Fruit fly (Drosophila melanogaster) whole organism, embryonic: ENCODE data around the gene CG3652.

Experiments
- B-H1 ChIP-seq: fragments of 200-800 bp; sonication (Bioruptor generic); IDR thresholded peaks from 3 replicates; pipeline ENCODE4 v1.3.6; 2022; ENCODE audit warnings: missing biosample characterization, missing genetic modification characterization
- CG10321 ChIP-seq: fragments of 200-800 bp; sonication (Bioruptor generic); IDR thresholded peaks from 2 replicates; pipeline ENCODE4 v1.3.6; 2022; ENCODE audit warnings: missing biosample characterization, missing genetic modification characterization
- CG10366 ChIP-seq: fragments of 200-800 bp; sonication (Bioruptor generic); IDR thresholded peaks from 2 replicates; pipeline ENCODE4 v1.3.6; 2022; ENCODE audit warnings: missing biosample characterization, missing genetic modification characterization
- CG11504 ChIP-seq: fragments of 200-800 bp; sonication (Bioruptor generic); optimal IDR thresholded peaks from 3 replicates; lab custom pipeline; 2019; ENCODE audit warnings: missing biosample characterization, mild to moderate bottlenecking, missing genetic modification characterization, moderate library complexity
- CG14667 ChIP-seq: fragments of 200-800 bp; sonication (Bioruptor generic); IDR thresholded peaks from 2 replicates; pipeline ENCODE4 v1.3.6; 2022; ENCODE audit warnings: missing biosample characterization, missing genetic modification characterization
- CG14965 ChIP-seq: fragments of 200-800 bp; sonication (Bioruptor generic); optimal IDR thresholded peaks from 2 replicates; lab custom pipeline; 2016; ENCODE audit warnings: missing biosample characterization, missing genetic modification characterization, borderline replicate concordance
- CG1529 ChIP-seq: fragments of 200-800 bp; sonication (Bioruptor generic); optimal IDR thresholded peaks from 3 replicates; lab custom pipeline; 2018; ENCODE audit warnings: missing biosample characterization, missing genetic modification characterization
- CG1603 ChIP-seq: fragments of 200-800 bp; sonication (Bioruptor generic); optimal IDR thresholded peaks from 2 replicates; lab custom pipeline; 2019; ENCODE audit warnings: missing biosample characterization, mild to moderate bottlenecking, missing genetic modification characterization, moderate library complexity
- CG16779 ChIP-seq: fragments of 200-800 bp; sonication (Bioruptor generic); IDR thresholded peaks from 2 replicates; pipeline ENCODE4 v1.3.6; 2022; ENCODE audit warnings: missing biosample characterization, missing genetic modification characterization
- CG17328 ChIP-seq: fragments of 200-800 bp; sonication (Bioruptor generic); IDR thresholded peaks from 2 replicates; pipeline ENCODE4 v1.3.6; 2022; ENCODE audit warnings: missing biosample characterization, missing genetic modification characterization
- CG17361 ChIP-seq: fragments of 200-800 bp; sonication (Bioruptor generic); IDR thresholded peaks from 3 replicates; pipeline ENCODE4 v1.3.6; 2022; ENCODE audit warnings: missing biosample characterization, missing genetic modification characterization
- CG1832 ChIP-seq: fragments of 200-800 bp; sonication (Bioruptor generic); optimal IDR thresholded peaks from 2 replicates; lab custom pipeline; 2017; ENCODE audit warnings: missing biosample characterization, mild to moderate bottlenecking, missing genetic modification characterization, inconsistent platforms
- CG18476 ChIP-seq: fragments of 200-800 bp; sonication (Bioruptor generic); optimal IDR thresholded peaks from 2 replicates; lab custom pipeline; 2016; ENCODE audit warnings: missing biosample characterization, mild to moderate bottlenecking, missing genetic modification characterization
- CG32532 ChIP-seq: fragments of 200-800 bp; sonication (Bioruptor generic); IDR thresholded peaks from 2 replicates; pipeline ENCODE4 v1.3.6; 2022; ENCODE audit warnings: missing biosample characterization, missing genetic modification characterization
- CG3726 ChIP-seq: fragments of 200-800 bp; sonication (Bioruptor generic); IDR thresholded peaks from 3 replicates; pipeline ENCODE4, ENCODE4 v1.3.6; 2022; ENCODE audit warnings: missing biosample characterization, missing genetic modification characterization
- CG9932 ChIP-seq: fragments of 200-800 bp; sonication (Bioruptor generic); IDR thresholded peaks from 2 replicates; pipeline ENCODE4 v1.3.6; 2022; ENCODE audit warnings: missing biosample characterization, missing genetic modification characterization
- Dip2 ChIP-seq: fragments of 200-800 bp; sonication (Bioruptor generic); IDR thresholded peaks from 2 replicates; pipeline ENCODE4 v1.3.6; 2022; ENCODE audit warnings: missing biosample characterization, missing genetic modification characterization
- Drgx ChIP-seq: fragments of 200-800 bp; sonication (Bioruptor generic); IDR thresholded peaks from 2 replicates; pipeline ENCODE4 v1.3.6; 2022; ENCODE audit warnings: missing biosample characterization, missing genetic modification characterization
- E2f1 ChIP-seq: fragments of 200-800 bp; sonication (Bioruptor generic); IDR thresholded peaks from 2 replicates; pipeline ENCODE4 v1.3.6; 2022; ENCODE audit warnings: missing biosample characterization, missing genetic modification characterization
- Ets65A ChIP-seq: fragments of 200-800 bp; sonication (Bioruptor generic); peaks from one replicate; lab custom pipeline; 2016; ENCODE audit warnings: missing biosample characterization, missing genetic modification characterization
- HLH3B ChIP-seq: fragments of 200-800 bp; sonication (Bioruptor generic); IDR thresholded peaks from 2 replicates; pipeline ENCODE4 v1.3.6; 2022; ENCODE audit warnings: missing biosample characterization, missing genetic modification characterization
- Hmx ChIP-seq: fragments of 200-800 bp; sonication (Bioruptor generic); optimal IDR thresholded peaks from 2 replicates; lab custom pipeline; 2016; ENCODE audit warnings: missing biosample characterization, missing genetic modification characterization
- Hr51 ChIP-seq, 2 experiments: fragments of 200-800 bp; sonication (Bioruptor generic); optimal IDR thresholded peaks; 2 replicates in 1 of 2; 3 replicates in 1 of 2; lab custom pipeline; 2016 to 2018; ENCODE audit warnings: missing biosample characterization in 2 of 2, missing genetic modification characterization in 2 of 2, mild to moderate bottlenecking in 1 of 2, moderate library complexity in 1 of 2
- Oaz ChIP-seq: fragments of 200-800 bp; sonication (Bioruptor generic); IDR thresholded peaks from 2 replicates; pipeline ENCODE4 v1.3.6; 2022; ENCODE audit warnings: missing biosample characterization, missing genetic modification characterization
- Pdp1 ChIP-seq, 2 experiments: fragments of 200-800 bp; sonication (Bioruptor generic); optimal IDR thresholded peaks; 3 replicates each; lab custom pipeline; 2016; ENCODE audit warnings: missing biosample characterization in 2 of 2, missing genetic modification characterization in 2 of 2, mild to moderate bottlenecking in 1 of 2, moderate library complexity in 1 of 2
- Rfx ChIP-seq: fragments of 200-800 bp; sonication (Bioruptor generic); IDR thresholded peaks from 2 replicates; pipeline ENCODE4 v1.3.6; 2022; ENCODE audit warnings: missing biosample characterization, missing genetic modification characterization
- Trl ChIP-seq, 3 experiments: fragments of >200 bp in 2 of 3; fragments of 200-800 bp in 1 of 3; sonication (Bioruptor generic) in 1 of 3; optimal IDR thresholded peaks; 2 replicates in 1 of 3; 3 replicates in 2 of 3; lab custom pipeline; 2016 to 2017; ENCODE audit warnings: missing biosample characterization in 1 of 3, missing genetic modification characterization in 1 of 3
- Xbp1 ChIP-seq: fragments of 200-800 bp; sonication (Bioruptor generic); optimal IDR thresholded peaks from 3 replicates; lab custom pipeline; 2016; ENCODE audit warnings: missing biosample characterization, mild to moderate bottlenecking, missing genetic modification characterization
- ase ChIP-seq: fragments of 200-800 bp; sonication (Bioruptor generic); IDR thresholded peaks from 3 replicates; pipeline ENCODE4 v1.3.6; 2022; ENCODE audit warnings: missing biosample characterization, missing genetic modification characterization
- az2 ChIP-seq: fragments of 200-800 bp; sonication (Bioruptor generic); optimal IDR thresholded peaks from 3 replicates; lab custom pipeline; 2016; ENCODE audit warnings: missing biosample characterization, missing genetic modification characterization
- ci ChIP-seq: fragments of 200-800 bp; sonication (Bioruptor generic); IDR thresholded peaks from 3 replicates; pipeline ENCODE4 v1.3.6; 2022; ENCODE audit warnings: missing biosample characterization, missing genetic modification characterization
- croc ChIP-seq: fragments of 200-800 bp; sonication (Bioruptor generic); conservative IDR thresholded peaks from 3 replicates; pipeline ENCODE4 v1.3.6; 2022; ENCODE audit warnings: missing biosample characterization, missing genetic modification characterization
- dpn ChIP-seq, 2 experiments: fragments of 200-800 bp; sonication (Bioruptor generic); optimal IDR thresholded peaks; 3 replicates each; lab custom pipeline; 2016; ENCODE audit warnings: missing biosample characterization in 2 of 2, missing genetic modification characterization in 2 of 2
- fd64A ChIP-seq: fragments of 200-800 bp; sonication (Bioruptor generic); optimal IDR thresholded peaks from 3 replicates; lab custom pipeline; 2018; ENCODE audit warnings: missing biosample characterization, mild to moderate bottlenecking, missing genetic modification characterization
- ind ChIP-seq: fragments of 200-800 bp; sonication (Bioruptor generic); optimal IDR thresholded peaks from 3 replicates; lab custom pipeline; 2016; ENCODE audit warnings: missing biosample characterization, missing genetic modification characterization
- lab ChIP-seq: fragments of 200-800 bp; sonication (Bioruptor generic); optimal IDR thresholded peaks from 3 replicates; lab custom pipeline; 2017; ENCODE audit warnings: missing biosample characterization, missing genetic modification characterization, mild to moderate bottlenecking, moderate library complexity, missing genetic modification reagents
- lov ChIP-seq, 2 experiments: fragments of 200-800 bp in 1 of 2; fragments of >200 bp in 1 of 2; sonication (Bioruptor generic) in 1 of 2; IDR thresholded peaks in 1 of 2; optimal IDR thresholded peaks in 1 of 2; 2 replicates in 1 of 2; 3 replicates in 1 of 2; pipeline versions ENCODE4 v1.3.6 to Lab custom; 2017 to 2022; ENCODE audit warnings: missing biosample characterization in 1 of 2, missing genetic modification characterization in 1 of 2
- maf-S ChIP-seq: fragments of 200-800 bp; sonication (Bioruptor generic); optimal IDR thresholded peaks from 2 replicates; lab custom pipeline; 2016; ENCODE audit warnings: missing biosample characterization, missing genetic modification characterization
- mirr ChIP-seq: fragments of 200-800 bp; sonication (Bioruptor generic); optimal IDR thresholded peaks from 3 replicates; lab custom pipeline; 2018; ENCODE audit warnings: missing biosample characterization, mild to moderate bottlenecking, missing genetic modification characterization
- otp ChIP-seq: fragments of 200-800 bp; sonication (Bioruptor generic); IDR thresholded peaks from 3 replicates; pipeline ENCODE4, ENCODE4 v1.3.6; 2022; ENCODE audit warnings: missing biosample characterization, missing genetic modification characterization
- pan ChIP-seq, 4 experiments: fragments of >200 bp in 3 of 4; fragments of 200-800 bp in 1 of 4; sonication (Bioruptor generic) in 1 of 4; optimal IDR thresholded peaks in 3 of 4; IDR thresholded peaks in 1 of 4; 2 replicates each; pipeline versions ENCODE4 v1.3.6 to Lab custom; 2017 to 2022; ENCODE audit warnings: missing biosample characterization in 2 of 4, missing genetic modification characterization in 2 of 4, mixed read lengths in 1 of 4
- ranshi ChIP-seq: fragments of 200-800 bp; sonication (Bioruptor generic); IDR thresholded peaks from 2 replicates; pipeline ENCODE4 v1.3.6; 2022; ENCODE audit warnings: missing biosample characterization, missing genetic modification characterization
- sc ChIP-seq, 3 experiments: fragments of >200 bp in 2 of 3; fragments of 200-800 bp in 1 of 3; sonication (Bioruptor generic) in 1 of 3; optimal IDR thresholded peaks; 2 replicates in 2 of 3; 3 replicates in 1 of 3; lab custom pipeline; 2017; ENCODE audit warnings: mild to moderate bottlenecking in 1 of 3, missing biosample characterization in 1 of 3, missing genetic modification characterization in 1 of 3, missing genetic modification reagents in 1 of 3
- sr ChIP-seq: fragments of 200-800 bp; sonication (Bioruptor generic); IDR thresholded peaks from 3 replicates; pipeline ENCODE4 v1.3.6; 2022; ENCODE audit warnings: missing biosample characterization, missing genetic modification characterization
- sug ChIP-seq: fragments of 200-800 bp; optimal IDR thresholded peaks from 2 replicates; lab custom pipeline; 2019; ENCODE audit warnings: missing biosample characterization, mild to moderate bottlenecking, missing genetic modification characterization, moderate library complexity
- tin ChIP-seq: fragments of 200-800 bp; sonication (Bioruptor generic); optimal IDR thresholded peaks from 3 replicates; lab custom pipeline; 2016; ENCODE audit warnings: missing biosample characterization, missing genetic modification characterization
- vvl ChIP-seq: fragments of 200-800 bp; sonication (Bioruptor generic); IDR thresholded peaks from 2 replicates; pipeline ENCODE4 v1.3.6; 2022; ENCODE audit warnings: missing biosample characterization, missing genetic modification characterization
- zfh2 ChIP-seq: fragments of 200-800 bp; sonication (Bioruptor generic); optimal IDR thresholded peaks from 2 replicates; lab custom pipeline; 2016; ENCODE audit warnings: missing biosample characterization, missing genetic modification characterization

CG3652 gene

DNA sequence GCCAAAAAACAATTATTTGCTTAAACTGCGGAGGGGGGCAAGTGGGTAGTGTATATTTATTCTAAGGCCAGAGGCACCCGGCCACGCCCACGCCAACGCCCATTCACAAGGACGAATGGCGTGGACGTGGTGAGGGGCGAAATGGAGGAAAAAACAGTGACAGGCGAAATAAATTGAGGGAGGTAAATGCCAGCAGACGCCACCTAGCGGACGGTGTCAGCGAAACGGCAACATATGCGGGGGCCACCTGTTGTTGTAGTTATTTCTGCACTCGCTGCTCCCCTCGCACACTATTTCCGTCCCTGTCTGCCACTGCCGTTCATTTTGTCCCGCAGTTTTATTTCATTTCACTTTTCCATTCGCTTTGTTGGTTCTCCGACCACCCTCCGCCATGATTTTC lies 24.3 kb upstream of the CG3652 start (continued):
- TF ChIP-seq Trl (optimal IDR thresholded peaks at IDR 0.05; lab: Kevin White, UChicago): no peak
- no peak for TF ChIP-seq Trl (GFP tag; optimal IDR thresholded peaks at IDR 0.05; lab: Kevin White, UChicago)
- TF ChIP-seq Drgx: no peak
- TF ChIP-seq dpn (GFP tag; optimal IDR thresholded peaks at IDR 0.05; lab: Kevin White, UChicago): peak in 1 of 2 experiments; percentile 4
- peak; percentile 32; the same call in 1 of the 2 replicates for TF ChIP-seq CG14667 (GFP tag; lab: Robert Waterston, UW)
- TF ChIP-seq ase (GFP tag; lab: Robert Waterston, UW): peak; percentile 45; the same call in 1 of the 3 replicates
- peak; percentile 45; the same call in 1 of the 2 replicates for TF ChIP-seq CG32532 (GFP tag; lab: Robert Waterston, UW)
- peak; percentile 32 for TF ChIP-seq ind
- peak; percentile 18 for TF ChIP-seq lab (GFP tag; lab: Kevin White, UChicago)
- 0 out of 2 replicates have a peak, but pooled peaks have one; percentile 12 for TF ChIP-seq CG17328 (GFP tag; lab: Robert Waterston, UW)
- peak; percentile 91 for TF ChIP-seq Dip2 (GFP tag; lab: Robert Waterston, UW)
- TF ChIP-seq CG3726 (GFP tag; lab: Robert Waterston, UW): no peak
- TF ChIP-seq tin (GFP tag; lab: Kevin White, UChicago): peak; percentile 18
- peak; percentile 13; the same call in 1 of the 3 replicates for TF ChIP-seq croc (GFP tag; lab: Robert Waterston, UW)
- no peak for TF ChIP-seq CG18476
- peak; percentile 38 for TF ChIP-seq CG10366 (GFP tag; lab: Robert Waterston, UW)
- TF ChIP-seq Ets65A: peak; percentile 78
- peak; percentile 1 for TF ChIP-seq Xbp1 (GFP tag; lab: Kevin White, UChicago)
- TF ChIP-seq otp (GFP tag; lab: Robert Waterston, UW): 0 out of 3 replicates have a peak, but pooled peaks have one; percentile 42
- peak in 1 of 2 experiments; percentile 10 for TF ChIP-seq Pdp1 (GFP tag; optimal IDR thresholded peaks at IDR 0.05; lab: Kevin White, UChicago)
- no peak for TF ChIP-seq Hmx (GFP tag; lab: Kevin White, UChicago)
- no peak for TF ChIP-seq sug
- TF ChIP-seq CG14965 (GFP tag; lab: Kevin White, UChicago): peak; percentile 96
- TF ChIP-seq sc (optimal IDR thresholded peaks at IDR 0.05; lab: Kevin White, UChicago): no peak
- TF ChIP-seq sc (GFP tag; optimal IDR thresholded peaks at IDR 0.05; lab: Kevin White, UChicago): no peak
- peak; percentile 27; the same call in 1 of the 2 replicates for TF ChIP-seq vvl
- TF ChIP-seq CG1832 (GFP tag; lab: Kevin White, UChicago): peak; percentile 34
- peak; percentile 59; the same call in 1 of the 3 replicates for TF ChIP-seq sr (GFP tag; lab: Robert Waterston, UW)
- TF ChIP-seq Rfx: 0 out of 2 replicates have a peak, but pooled peaks have one; percentile 8
- no peak for TF ChIP-seq CG11504 (tag; lab: Kevin White, UChicago)
- no peak for TF ChIP-seq E2f1 (GFP tag; lab: Robert Waterston, UW)
- peak; percentile 7 for TF ChIP-seq mirr (GFP tag; lab: Kevin White, UChicago)
- 0 out of 2 replicates have a peak, but pooled peaks have one; percentile 12 for TF ChIP-seq CG10321 (GFP tag; lab: Robert Waterston, UW)
- 0 out of 2 replicates have a peak, but pooled peaks have one; percentile 16 for TF ChIP-seq CG9932 (GFP tag; lab: Robert Waterston, UW)
- no peak for TF ChIP-seq lov (optimal IDR thresholded peaks at IDR 0.05; lab: Kevin White, UChicago)
- 0 out of 3 replicates have a peak, but pooled peaks have one; percentile 51 for TF ChIP-seq lov (GFP tag; IDR thresholded peaks at IDR 0.05; lab: Robert Waterston, UW)
- 0 out of 2 replicates have a peak, but pooled peaks have one; percentile 15 for TF ChIP-seq HLH3B (GFP tag; lab: Robert Waterston, UW)
- TF ChIP-seq Oaz (GFP tag; lab: Robert Waterston, UW): 0 out of 2 replicates have a peak, but pooled peaks have one; percentile 27
- TF ChIP-seq CG16779: no peak
- no peak for TF ChIP-seq CG1529 (GFP tag; lab: Kevin White, UChicago)
- TF ChIP-seq maf-S: no peak
- TF ChIP-seq zfh2 (GFP tag; lab: Kevin White, UChicago): no peak
- TF ChIP-seq fd64A (GFP tag; lab: Kevin White, UChicago): no peak
- TF ChIP-seq az2 (GFP tag; lab: Kevin White, UChicago): no peak
- TF ChIP-seq B-H1 (GFP tag; lab: Robert Waterston, UW): peak; percentile 12; the same call in 1 of the 3 replicates
- TF ChIP-seq CG17361 (GFP tag; lab: Robert Waterston, UW): no peak
- TF ChIP-seq CG1603 (tag; lab: Kevin White, UChicago): peak; percentile 25
- TF ChIP-seq ranshi (GFP tag; lab: Robert Waterston, UW): 0 out of 2 replicates have a peak, but pooled peaks have one; percentile 11
- no peak for TF ChIP-seq Hr51 (GFP tag; optimal IDR thresholded peaks at IDR 0.05; lab: Kevin White, UChicago)
- TF ChIP-seq pan (optimal IDR thresholded peaks at IDR 0.05; lab: Kevin White, UChicago): no peak
- TF ChIP-seq pan (GFP tag; optimal IDR thresholded peaks at IDR 0.05 in 1 of 2, IDR thresholded peaks at IDR 0.05 in 1 of 2): peak in 1 of 2 experiments; percentile 31
- TF ChIP-seq ci (GFP tag; lab: Robert Waterston, UW): peak; percentile 52; the same call in 1 of the 3 replicates
